Worm (Caenorhabditis elegans): Measurements from ENCODE around the gene F53H8.3.

F53H8.3 gene

ce11 chrX:970072-970471, 31.7 kb downstream of the F53H8.3 start, which contains the start of gene C44C1.6:
TSS of gene C44C1.6 (minus strand) at chrX:970270.
- TF ChIP-seq unc-130 (tag; optimal IDR thresholded peaks at IDR 0.05), result peak; percentile 79
- no peak for TF ChIP-seq Y116A8C.19 (tag; optimal IDR thresholded peaks at IDR 0.05; ENCODE audit: borderline replicate concordance)
- TF ChIP-seq blmp-1 (tag; optimal IDR thresholded peaks at IDR 0.05), result peak; percentile 63
- peak in 1 of 6 experiments; percentile 88 for TF ChIP-seq elt-3 (tag; optimal IDR thresholded peaks at IDR 0.05)
- TF ChIP-seq nhr-28 (tag; optimal IDR thresholded peaks at IDR 0.05), result no peak
- no peak for TF ChIP-seq ztf-4 (tag; optimal IDR thresholded peaks at IDR 0.05)
- TF ChIP-seq C16A3.4 (tag; optimal IDR thresholded peaks at IDR 0.05), result no peak
- peak in 1 of 2 experiments; percentile 35 for TF ChIP-seq lin-35 (GFP tag; optimal IDR thresholded peaks at IDR 0.05)
- TF ChIP-seq mep-1 (tag; optimal IDR thresholded peaks at IDR 0.05), result no peak
- TF ChIP-seq nhr-85 (tag), result peak; percentile 47
- TF ChIP-seq hlh-4 (tag; optimal IDR thresholded peaks at IDR 0.05), result no peak
- no peak for TF ChIP-seq ceh-82 (tag; optimal IDR thresholded peaks at IDR 0.05)
- no peak for TF ChIP-seq tbx-2 (tag; optimal IDR thresholded peaks at IDR 0.05)
- peak; percentile 29 for TF ChIP-seq snu-23 (GFP tag; optimal IDR thresholded peaks at IDR 0.05)
- TF ChIP-seq lsy-2 (tag; optimal IDR thresholded peaks at IDR 0.05), result peak in 1 of 2 experiments; percentile 5
- no peak for TF ChIP-seq irx-1 (tag; optimal IDR thresholded peaks at IDR 0.05)
- TF ChIP-seq mab-9 (GFP tag; IDR thresholded peaks at IDR 0.05), result no peak
- TF ChIP-seq efl-3 (GFP tag; optimal IDR thresholded peaks at IDR 0.05), result no peak
- no peak for TF ChIP-seq ets-5 (GFP tag; IDR thresholded peaks at IDR 0.05)

DNA sequence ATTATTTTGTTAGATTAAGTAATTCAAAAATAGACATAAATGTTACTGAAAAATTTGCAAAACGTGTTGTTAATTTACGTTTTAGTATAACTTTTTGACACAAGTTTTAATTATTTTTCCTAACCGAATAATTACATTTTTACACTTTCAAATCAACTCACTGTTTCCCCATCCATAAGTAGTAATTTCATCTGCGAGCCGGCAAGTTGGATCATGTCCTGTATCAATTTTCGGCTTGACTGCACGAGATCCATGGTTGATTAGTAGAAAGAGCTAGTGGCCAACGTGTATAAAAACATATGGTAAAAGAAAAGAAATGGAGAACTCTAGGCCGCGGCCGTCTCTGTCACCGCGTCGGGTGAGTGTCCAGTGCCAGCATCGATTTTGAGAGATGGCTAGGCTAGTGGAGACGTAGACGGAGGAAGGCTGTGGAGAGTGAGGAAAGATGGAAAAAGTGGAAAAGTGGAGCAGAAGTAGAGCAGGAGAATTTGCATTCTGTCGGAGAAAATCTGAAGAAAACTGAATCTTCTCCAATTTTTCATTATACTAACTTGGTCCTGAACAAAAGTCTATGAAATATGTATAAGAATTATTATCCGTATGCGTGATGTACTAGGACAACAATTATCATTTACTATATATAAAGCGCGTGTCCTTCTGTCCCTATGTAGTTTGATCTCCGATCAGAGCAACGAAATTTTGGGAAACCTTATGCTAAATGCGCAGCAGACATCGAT, 36.3 kb downstream of the F53H8.3 start, which contains the start of gene vps-45:
vps-45 (minus strand) TSS at position 350 of the 737 bp plus-strand sequence.
- TF ChIP-seq hlh-17 (GFP tag; optimal IDR thresholded peaks at IDR 0.05; ENCODE audit: borderline replicate concordance) (no peak), ama-1 (optimal IDR thresholded peaks at IDR 0.05) (no peak), aly-2 (tag; optimal IDR thresholded peaks at IDR 0.05) (no peak), egl-13 (tag; optimal IDR thresholded peaks at IDR 0.05) (peak; percentile 29), blmp-1 (tag; optimal IDR thresholded peaks at IDR 0.05) (no peak), ceh-8 (GFP tag; optimal IDR thresholded peaks at IDR 0.05) (no peak), efl-3 (GFP tag; optimal IDR thresholded peaks at IDR 0.05) (no peak), tlp-1 (tag; optimal IDR thresholded peaks at IDR 0.05) (no peak), isw-1 (GFP tag; IDR thresholded peaks at IDR 0.05) (peak; percentile 11; the same call in 1 of the 2 replicates), dsc-1 (tag; optimal IDR thresholded peaks at IDR 0.05) (peak; percentile 57), mdl-1 (tag; optimal IDR thresholded peaks at IDR 0.05) (peak in 1 of 2 experiments; percentile 11), lin-35 (GFP tag; optimal IDR thresholded peaks at IDR 0.05) (peak; percentile 14 to 36), xbp-1 (tag; optimal IDR thresholded peaks at IDR 0.05) (peak; percentile 29), ceh-82 (tag; optimal IDR thresholded peaks at IDR 0.05) (peak in 2 of 3 experiments; percentile 12 to 60), nhr-47 (tag; optimal IDR thresholded peaks at IDR 0.05) (peak; percentile 34), skn-1 (tag; optimal IDR thresholded peaks at IDR 0.05) (peak; percentile 67), unc-86 (tag; optimal IDR thresholded peaks at IDR 0.05) (peak; percentile 14), snu-23 (GFP tag; optimal IDR thresholded peaks at IDR 0.05) (peak; percentile 65), elt-2 (tag; optimal IDR thresholded peaks at IDR 0.05) (peak; percentile 8), zag-1 (tag; optimal IDR thresholded peaks at IDR 0.05) (no peak), mab-9 (GFP tag; IDR thresholded peaks at IDR 0.05) (no peak), swsn-7 (tag; optimal IDR thresholded peaks at IDR 0.05) (peak; percentile 38), C16A3.4 (tag; optimal IDR thresholded peaks at IDR 0.05) (peak; percentile 26), lin-13 (GFP tag; optimal IDR thresholded peaks at IDR 0.05) (no peak), lin-14 (GFP tag; optimal IDR thresholded peaks at IDR 0.05) (peak; percentile 70), ces-1 (GFP tag; optimal IDR thresholded peaks at IDR 0.05) (no peak), lin-39 (tag; optimal IDR thresholded peaks at IDR 0.05) (no peak), lsy-2 (tag; optimal IDR thresholded peaks at IDR 0.05) (peak; percentile 24 to 56), mef-2 (tag; optimal IDR thresholded peaks at IDR 0.05) (no peak), nhr-84 (tag; optimal IDR thresholded peaks at IDR 0.05) (no peak), grh-1 (GFP tag; IDR thresholded peaks at IDR 0.05) (no peak), nhr-71 (tag; optimal IDR thresholded peaks at IDR 0.05) (peak; percentile 42), unc-98 (GFP tag; IDR thresholded peaks at IDR 0.05) (no peak), mep-1 (tag; optimal IDR thresholded peaks at IDR 0.05) (peak; percentile 44), vab-15 (tag; optimal IDR thresholded peaks at IDR 0.05) (no peak), jun-1 (tag; optimal IDR thresholded peaks at IDR 0.05) (no peak), tbx-2 (tag; optimal IDR thresholded peaks at IDR 0.05) (peak; percentile 43), nhr-90 (tag; optimal IDR thresholded peaks at IDR 0.05; ENCODE audit: poor library complexity) (no peak), pax-3 (tag; optimal IDR thresholded peaks at IDR 0.05) (no peak), nhr-20 (tag; optimal IDR thresholded peaks at IDR 0.05) (peak; percentile 14)

Data from whole organism, L1 larva.